Worm (Caenorhabditis elegans) whole organism, late embryonic: ENCODE results near the gene Y49F6B.20.

Experiments used
- ceh-24 ChIP-seq: sonication (generic microtip); optimal IDR thresholded peaks from 2 replicates; lab custom pipeline; 2016; ENCODE audit warnings: mild to moderate bottlenecking, missing genetic modification characterization, missing compliant biosample characterization
- ceh-9 ChIP-seq: sonication (generic microtip); optimal IDR thresholded peaks from 2 replicates; lab custom pipeline; 2016; ENCODE audit warnings: mild to moderate bottlenecking, missing genetic modification characterization, inconsistent platforms, missing compliant biosample characterization
- fax-1 ChIP-seq: sonication (generic microtip); optimal IDR thresholded peaks from 2 replicates; lab custom pipeline; 2016; ENCODE audit warnings: missing genotype, missing genetic modification characterization, missing compliant biosample characterization
- fkh-10 ChIP-seq: fragments of 150-350 bp; optimal IDR thresholded peaks from 2 replicates; lab custom pipeline; 2014; ENCODE audit warnings: missing biosample characterization, missing genetic modification reagents, missing genetic modification characterization
- lin-11 ChIP-seq: fragments of 200-800 bp; sonication (Bioruptor generic); optimal IDR thresholded peaks from 2 replicates; lab custom pipeline; 2018; ENCODE audit warnings: mild to moderate bottlenecking, missing genetic modification characterization, missing compliant biosample characterization
- nfya-1 ChIP-seq: sonication (generic microtip); optimal IDR thresholded peaks from 2 replicates; lab custom pipeline; 2017; ENCODE audit warnings: missing genetic modification characterization, mild to moderate bottlenecking, missing compliant biosample characterization, antibody characterized with exemption, moderate library complexity
- nhr-11 ChIP-seq: fragments of 150-350 bp; optimal IDR thresholded peaks from 2 replicates; lab custom pipeline; 2014; ENCODE audit warnings: missing biosample characterization, missing genetic modification characterization
- rnt-1 ChIP-seq: sonication (generic microtip); optimal IDR thresholded peaks from 2 replicates; lab custom pipeline; 2016; ENCODE audit warnings: missing genetic modification characterization, missing compliant biosample characterization
- tbx-2 ChIP-seq: sonication (generic microtip); optimal IDR thresholded peaks from 2 replicates; lab custom pipeline; 2016; ENCODE audit warnings: missing genetic modification characterization, missing compliant biosample characterization
- zip-5 ChIP-seq: sonication (generic microtip); optimal IDR thresholded peaks from 2 replicates; lab custom pipeline; 2016; ENCODE audit warnings: missing genetic modification characterization, missing compliant biosample characterization

ce11 chrII:3518961-3519544 lies 48.6 kb upstream of the Y49F6B.20 start, which contains the start of gene clec-126:
- TF ChIP-seq nhr-11 = no peak
- TF ChIP-seq nfya-1 (tag; lab: Kevin White, UChicago) = peak; percentile 64
- TF ChIP-seq lin-11 = peak; percentile 64
- TF ChIP-seq ceh-9 (tag; lab: Kevin White, UChicago) = peak; percentile 27
- peak; percentile 76 for TF ChIP-seq tbx-2
- peak; percentile 65 for TF ChIP-seq zip-5 (tag; lab: Kevin White, UChicago)
- no peak for TF ChIP-seq ceh-24 (tag; lab: Kevin White, UChicago)
- TF ChIP-seq fkh-10 = no peak
- TF ChIP-seq rnt-1 = peak; percentile 34
- peak; percentile 44 for TF ChIP-seq fax-1 (tag; lab: Kevin White, UChicago)
